Fruit fly (Drosophila melanogaster): Measurements from ENCODE around the gene CG15036.

- TF ChIP-seq ss (GFP tag; optimal IDR thresholded peaks at IDR 0.05) (no peak), CG6854 (GFP tag; optimal IDR thresholded peaks at IDR 0.05) (no peak), Sox102F (GFP tag; optimal IDR thresholded peaks at IDR 0.05) (no peak), eg (GFP tag; IDR thresholded peaks at IDR 0.05) (no peak), CG11902 (GFP tag; optimal IDR thresholded peaks at IDR 0.05) (no peak), CG16779 (tag; optimal IDR thresholded peaks at IDR 0.05) (no peak), CG8119 (GFP tag; IDR thresholded peaks at IDR 0.05) (no peak), OdsH (GFP tag; optimal IDR thresholded peaks at IDR 0.05) (no peak), Smox (GFP tag; optimal IDR thresholded peaks at IDR 0.05) (no peak), CG9139 (GFP tag; optimal IDR thresholded peaks at IDR 0.05) (no peak), vri (GFP tag; optimal IDR thresholded peaks at IDR 0.05) (no peak), CG32006 (GFP tag; optimal IDR thresholded peaks at IDR 0.05) (no peak)
Measured at dm6 chrX:7462089-7462488, 37.4 kb upstream of the CG15036 start.

Measured in whole organism, prepupa.